Worm (Caenorhabditis elegans): ENCODE results near the gene C02F5.12.

The C02F5.12 gene

ce11 chrIII:8242809-8243208 is at the start of gene C02F5.12:
C02F5.12 (minus strand) TSS chrIII:8243029.
- TF ChIP-seq unc-62 (GFP tag; optimal IDR thresholded peaks at IDR 0.05), result no peak

ce11 chrIII:8291268-8292032 is 48.6 kb upstream of the C02F5.12 start:
- TF ChIP-seq unc-62 (GFP tag; optimal IDR thresholded peaks at IDR 0.05), result no peak

ce11 chrIII:8289181-8289580 is 46.4 kb upstream of the C02F5.12 start:
- TF ChIP-seq unc-62 (GFP tag; optimal IDR thresholded peaks at IDR 0.05), result no peak

- no peak for TF ChIP-seq unc-62 (GFP tag; optimal IDR thresholded peaks at IDR 0.05)
Measured at ce11 chrIII:8287519-8287918, 44.7 kb upstream of the C02F5.12 start.

ce11 chrIII:8286824-8287223 is 44.0 kb upstream of the C02F5.12 start:
- no peak for TF ChIP-seq unc-62 (GFP tag; optimal IDR thresholded peaks at IDR 0.05)

- no peak for TF ChIP-seq unc-62 (GFP tag; optimal IDR thresholded peaks at IDR 0.05)
Measured at ce11 chrIII:8286003-8286402, 43.2 kb upstream of the C02F5.12 start.

- no peak for TF ChIP-seq unc-62 (GFP tag; optimal IDR thresholded peaks at IDR 0.05)
Measured at ce11 chrIII:8283525-8283924, 40.7 kb upstream of the C02F5.12 start.

- TF ChIP-seq unc-62 (GFP tag; optimal IDR thresholded peaks at IDR 0.05), result no peak
Measured at ce11 chrIII:8281310-8281709, 38.5 kb upstream of the C02F5.12 start.

ce11 chrIII:8280352-8280751 is 37.5 kb upstream of the C02F5.12 start:
- no peak for TF ChIP-seq unc-62 (GFP tag; optimal IDR thresholded peaks at IDR 0.05)

ce11 chrIII:8279567-8279966 is 36.7 kb upstream of the C02F5.12 start:
- TF ChIP-seq unc-62 (GFP tag; optimal IDR thresholded peaks at IDR 0.05), result no peak

- TF ChIP-seq unc-62 (GFP tag; optimal IDR thresholded peaks at IDR 0.05), result no peak
Measured at ce11 chrIII:8278801-8279200, 36.0 kb upstream of the C02F5.12 start, which contains the start of gene mig-10. mig-10 (plus strand) TSS chrIII:8279101.

- TF ChIP-seq unc-62 (GFP tag; optimal IDR thresholded peaks at IDR 0.05), result no peak
Measured at ce11 chrIII:8275871-8276270, 33.0 kb upstream of the C02F5.12 start, which contains the start of gene clec-160. clec-160 (minus strand) TSS chrIII:8275971.

ce11 chrIII:8271676-8272225 is 28.9 kb upstream of the C02F5.12 start, which contains the start of the genes mps-4 and F09G8.10:
mps-4 (minus strand) TSS chrIII:8271776.
F09G8.10 (minus strand) TSS chrIII:8272175.
- no peak for TF ChIP-seq unc-62 (GFP tag; optimal IDR thresholded peaks at IDR 0.05)

- no peak for TF ChIP-seq unc-62 (GFP tag; optimal IDR thresholded peaks at IDR 0.05)
Measured at ce11 chrIII:8268296-8268695, 25.5 kb upstream of the C02F5.12 start, which contains the start of the genes F09G8.7 and crn-7. F09G8.7 (minus strand) TSS chrIII:8268355. crn-7 (plus strand) TSS chrIII:8268531.

ce11 chrIII:8265753-8266152 is 22.9 kb upstream of the C02F5.12 start, which contains the start of gene mrps-9:
mrps-9 (plus strand) TSS chrIII:8266062.
- no peak for TF ChIP-seq unc-62 (GFP tag; optimal IDR thresholded peaks at IDR 0.05)

- TF ChIP-seq unc-62 (GFP tag; optimal IDR thresholded peaks at IDR 0.05), result no peak
Measured at ce11 chrIII:8263377-8263776, 20.5 kb upstream of the C02F5.12 start, which contains the start of gene col-91. col-91 (minus strand) TSS chrIII:8263664.

ce11 chrIII:8262599-8262998 is 19.8 kb upstream of the C02F5.12 start:
- no peak for TF ChIP-seq unc-62 (GFP tag; optimal IDR thresholded peaks at IDR 0.05)

Data from whole organism, dauer.